Worm (Caenorhabditis elegans) whole organism, L4/young adult: ENCODE measurements around the gene sbsp-1.

Source experiments
- dao-5 ChIP-seq: sonication (generic microtip); optimal IDR thresholded peaks from 2 replicates; lab custom pipeline; 2016; ENCODE audit warnings: missing genotype, missing genetic modification characterization, moderate library complexity, missing compliant biosample characterization
- him-1 ChIP-seq: sonication (generic microtip); optimal IDR thresholded peaks from 2 replicates; lab custom pipeline; 2016; ENCODE audit warnings: missing genotype, missing genetic modification reagents, missing genetic modification characterization, missing compliant biosample characterization

- TF ChIP-seq him-1 (no peak), dao-5 (no peak)
These were observed 7.6 kb upstream of the sbsp-1 start for ce11 chrIII:10825088-10825487.
